Worm (Caenorhabditis elegans): ENCODE measurements around the gene K08H2.2.

The K08H2.2 gene

DNA sequence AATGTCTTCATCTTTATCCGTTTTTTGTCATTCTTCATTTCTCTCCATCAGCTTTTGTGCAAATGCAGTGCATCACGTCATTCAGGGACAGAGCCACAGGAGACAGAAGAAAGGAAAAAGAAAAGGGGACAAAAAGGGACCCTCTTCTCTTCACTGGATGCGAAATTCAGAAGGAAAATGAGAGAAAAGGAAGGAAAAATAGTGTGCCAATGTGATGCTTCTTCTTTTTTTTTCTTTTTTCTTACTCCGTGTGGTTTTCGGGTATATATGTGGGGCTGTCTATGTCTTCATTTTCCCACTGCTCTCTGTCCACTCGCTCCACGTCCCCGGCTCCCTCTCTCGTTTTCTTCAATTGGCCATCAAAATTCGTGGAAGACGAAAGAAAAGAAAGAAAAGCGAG is 24.3 kb downstream of the K08H2.2 start (continued):
- no peak for TF ChIP-seq unc-39 (tag; optimal IDR thresholded peaks at IDR 0.05)
- peak; percentile 71 for TF ChIP-seq mep-1 (tag; optimal IDR thresholded peaks at IDR 0.05)
- no peak for TF ChIP-seq Y75B8A.6 (GFP tag; IDR thresholded peaks at IDR 0.05)
- TF ChIP-seq R02D3.7 (tag; optimal IDR thresholded peaks at IDR 0.05), result no peak
- TF ChIP-seq ces-1 (GFP tag; optimal IDR thresholded peaks at IDR 0.05), result no peak
- no peak for TF ChIP-seq aha-1 (tag)
- TF ChIP-seq lim-7 (GFP tag; IDR thresholded peaks at IDR 0.05), result no peak
- TF ChIP-seq lin-38 (GFP tag; IDR thresholded peaks at IDR 0.05), result no peak
- TF ChIP-seq Y105C5A.15 (GFP tag; IDR thresholded peaks at IDR 0.05), result no peak
- no peak for TF ChIP-seq php-3 (GFP tag; IDR thresholded peaks at IDR 0.05)
- no peak for TF ChIP-seq nhr-10 (tag; optimal IDR thresholded peaks at IDR 0.05)
- no peak for TF ChIP-seq ceh-32 (tag; optimal IDR thresholded peaks at IDR 0.05; ENCODE audit: poor library complexity)
- TF ChIP-seq skn-1 (tag; optimal IDR thresholded peaks at IDR 0.05), result no peak
- TF ChIP-seq ceh-28 (tag; optimal IDR thresholded peaks at IDR 0.05), result no peak
- no peak for TF ChIP-seq lir-3 (tag; optimal IDR thresholded peaks at IDR 0.05)
- no peak for TF ChIP-seq ama-1 (optimal IDR thresholded peaks at IDR 0.05)
- no peak for TF ChIP-seq set-16 (GFP tag; IDR thresholded peaks at IDR 0.05)
- no peak for TF ChIP-seq T20F7.1 (GFP tag; optimal IDR thresholded peaks at IDR 0.05)
- no peak for TF ChIP-seq ceh-20 (GFP tag; IDR thresholded peaks at IDR 0.05)
- TF ChIP-seq daf-16 (GFP tag; optimal IDR thresholded peaks at IDR 0.05), result no peak
- TF ChIP-seq daf-16 (tag; optimal IDR thresholded peaks at IDR 0.05), result no peak
- no peak for TF ChIP-seq snpc-1.2 (GFP tag; IDR thresholded peaks at IDR 0.05)
- no peak for TF ChIP-seq zfp-2 (tag; optimal IDR thresholded peaks at IDR 0.05)
- TF ChIP-seq daf-8 (GFP tag; IDR thresholded peaks at IDR 0.05), result no peak
- TF ChIP-seq ceh-62 (tag; optimal IDR thresholded peaks at IDR 0.05), result no peak
- TF ChIP-seq zag-1 (tag; optimal IDR thresholded peaks at IDR 0.05), result no peak
- TF ChIP-seq ceh-44 (GFP tag; IDR thresholded peaks at IDR 0.05), result no peak
- TF ChIP-seq hmg-1.1 (GFP tag; IDR thresholded peaks at IDR 0.05), result peak; percentile 57
- no peak for TF ChIP-seq nhr-42 (GFP tag; IDR thresholded peaks at IDR 0.05)
- TF ChIP-seq hif-1 (tag; optimal IDR thresholded peaks at IDR 0.05), result no peak
- no peak for TF ChIP-seq nhr-41 (GFP tag; IDR thresholded peaks at IDR 0.05)
- no peak for TF ChIP-seq unc-130 (GFP tag; optimal IDR thresholded peaks at IDR 0.05)
- no peak for TF ChIP-seq F10B5.3 (tag; optimal IDR thresholded peaks at IDR 0.05)
- TF ChIP-seq pha-4 (GFP tag; IDR thresholded peaks at IDR 0.05), result no peak
- no peak for TF ChIP-seq pha-4 (tag; optimal IDR thresholded peaks at IDR 0.05)
- TF ChIP-seq spr-1 (tag; optimal IDR thresholded peaks at IDR 0.05), result no peak
- no peak for TF ChIP-seq nhr-77 (tag; optimal IDR thresholded peaks at IDR 0.05)
- TF ChIP-seq daf-12 (tag; optimal IDR thresholded peaks at IDR 0.05), result no peak
- TF ChIP-seq Y48G9A.11 (GFP tag; IDR thresholded peaks at IDR 0.05), result no peak
- no peak for TF ChIP-seq dve-1 (tag; optimal IDR thresholded peaks at IDR 0.05; ENCODE audit: insufficient read depth)
- no peak for TF ChIP-seq T26A8.4 (GFP tag; IDR thresholded peaks at IDR 0.05)
- TF ChIP-seq fos-1 (tag; optimal IDR thresholded peaks at IDR 0.05), result no peak
- no peak for TF ChIP-seq F26F4.8 (GFP tag; conservative IDR thresholded peaks at IDR 0.05)
- peak; percentile 71 for TF ChIP-seq fkh-10 (GFP tag; optimal IDR thresholded peaks at IDR 0.05)
- TF ChIP-seq mdl-1 (tag; optimal IDR thresholded peaks at IDR 0.05), result peak in 1 of 2 experiments; percentile 32
- no peak for TF ChIP-seq nhr-237 (tag; optimal IDR thresholded peaks at IDR 0.05)
- TF ChIP-seq nhr-25 (tag; optimal IDR thresholded peaks at IDR 0.05; ENCODE audit: borderline replicate concordance, insufficient read depth), result no peak
- no peak for TF ChIP-seq dmd-9 (GFP tag; IDR thresholded peaks at IDR 0.05)
- no peak for TF ChIP-seq lin-39 (tag; optimal IDR thresholded peaks at IDR 0.05)
- TF ChIP-seq tra-1 (GFP tag; IDR thresholded peaks at IDR 0.05), result no peak
- 0 out of 2 replicates have a peak, but pooled peaks have one; percentile 18 for TF ChIP-seq egl-43 (GFP tag; IDR thresholded peaks at IDR 0.05)
- TF ChIP-seq dmd-6 (GFP tag; IDR thresholded peaks at IDR 0.05), result no peak

Measured in whole organism, L4 larva.